Fruit fly (Drosophila melanogaster): Measurements from ENCODE around the gene cm.
A peak's percentile ranks its signal among the peaks of the same experiment; 100 is the strongest.

The cm gene

dm6 chrX:7008102-7009087, 2.5 kb downstream of the cm start (continued):
- TF ChIP-seq CG2889 (GFP tag; IDR thresholded peaks at IDR 0.05) (no peak), btn (GFP tag; optimal IDR thresholded peaks at IDR 0.05) (no peak), odd (GFP tag; optimal IDR thresholded peaks at IDR 0.05) (no peak), Abd-B (GFP tag; optimal IDR thresholded peaks at IDR 0.05) (no peak), luna (GFP tag; optimal IDR thresholded peaks at IDR 0.05) (no peak), CG11093 (GFP tag; IDR thresholded peaks at IDR 0.05) (no peak), HLH54F (GFP tag; optimal IDR thresholded peaks at IDR 0.05) (no peak), CG2202 (tag; optimal IDR thresholded peaks at IDR 0.05) (no peak), Spps (tag; optimal IDR thresholded peaks at IDR 0.05) (no peak), zf30C (GFP tag; optimal IDR thresholded peaks at IDR 0.05) (no peak), aop (GFP tag; IDR thresholded peaks at IDR 0.05) (no peak), nerfin-2 (GFP tag; IDR thresholded peaks at IDR 0.05; ENCODE audit: partially characterized antibody) (no peak), CG2712 (tag; optimal IDR thresholded peaks at IDR 0.05) (no peak), phol (tag; optimal IDR thresholded peaks at IDR 0.05) (peak; percentile 15), bcd (GFP tag; optimal IDR thresholded peaks at IDR 0.05) (no peak), CG14014 (GFP tag; IDR thresholded peaks at IDR 0.05) (no peak), her (GFP tag; optimal IDR thresholded peaks at IDR 0.05) (no peak), chinmo (GFP tag; IDR thresholded peaks at IDR 0.05; ENCODE audit: partially characterized antibody) (no peak), sens-2 (GFP tag; IDR thresholded peaks at IDR 0.05) (no peak), hkb (optimal IDR thresholded peaks at IDR 0.05) (no peak), hkb (GFP tag; IDR thresholded peaks at IDR 0.05) (peak; percentile 40; the same call in 1 of the 2 replicates), CG6813 (GFP tag; optimal IDR thresholded peaks at IDR 0.05) (no peak), CG4328 (GFP tag; optimal IDR thresholded peaks at IDR 0.05) (no peak), grau (tag; optimal IDR thresholded peaks at IDR 0.05) (peak; percentile 85), CG13894 (tag; optimal IDR thresholded peaks at IDR 0.05) (no peak), CG12391 (tag; optimal IDR thresholded peaks at IDR 0.05) (no peak), CG10565 (GFP tag; optimal IDR thresholded peaks at IDR 0.05) (no peak), CG6254 (GFP tag; optimal IDR thresholded peaks at IDR 0.05) (no peak), dysf (GFP tag; IDR thresholded peaks at IDR 0.05) (no peak), CG7786 (GFP tag; optimal IDR thresholded peaks at IDR 0.05) (no peak), esg (GFP tag; conservative IDR thresholded peaks at IDR 0.05) (no peak), CG3838 (GFP tag; optimal IDR thresholded peaks at IDR 0.05) (no peak), Camta (GFP tag; optimal IDR thresholded peaks at IDR 0.05) (no peak), CG11456 (GFP tag; IDR thresholded peaks at IDR 0.05) (no peak), danr (GFP tag; IDR thresholded peaks at IDR 0.05) (no peak), CHES-1-like (GFP tag; optimal IDR thresholded peaks at IDR 0.05) (no peak), CG18262 (tag; optimal IDR thresholded peaks at IDR 0.05) (no peak), gfzf (GFP tag; optimal IDR thresholded peaks at IDR 0.05) (no peak), emc (GFP tag; optimal IDR thresholded peaks at IDR 0.05) (no peak), Hmr (GFP tag; optimal IDR thresholded peaks at IDR 0.05) (no peak), CG2129 (GFP tag; IDR thresholded peaks at IDR 0.05; ENCODE audit: partially characterized antibody) (no peak), sisA (GFP tag; IDR thresholded peaks at IDR 0.05) (0 out of 2 replicates have a peak, but pooled peaks have one; percentile 10), crp (GFP tag; optimal IDR thresholded peaks at IDR 0.05) (no peak), CG1832 (GFP tag; optimal IDR thresholded peaks at IDR 0.05) (no peak), CG13424 (tag; optimal IDR thresholded peaks at IDR 0.05) (peak; percentile 5), BEAF-32 (GFP tag; optimal IDR thresholded peaks at IDR 0.05) (no peak), CG15073 (GFP tag; optimal IDR thresholded peaks at IDR 0.05) (no peak), lmd (GFP tag; IDR thresholded peaks at IDR 0.05) (no peak), ranshi (GFP tag; IDR thresholded peaks at IDR 0.05) (no peak)
